Worm (Caenorhabditis elegans): Measurements from ENCODE around the gene Y119D3B.12.

DNA sequence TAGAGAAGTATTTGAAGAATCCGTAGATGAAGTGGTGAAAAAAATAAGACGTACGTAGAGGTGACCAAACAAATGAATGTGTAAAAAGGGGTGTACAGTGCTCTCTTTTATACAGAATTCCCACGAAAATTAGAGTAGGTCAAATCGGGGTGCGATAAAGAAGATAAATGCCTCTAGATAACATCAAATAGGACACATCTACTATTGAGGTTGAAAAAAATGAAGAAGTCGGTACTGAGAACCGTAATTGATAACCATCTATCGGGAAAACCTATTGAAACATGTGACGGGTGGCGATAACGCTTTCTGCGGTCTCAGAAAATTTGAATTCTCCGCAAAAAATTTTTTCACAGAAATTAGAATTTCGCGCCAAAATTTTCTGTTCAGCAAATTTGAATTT is 36.4 kb downstream of the Y119D3B.12 start, which contains the start of gene fbxa-61:
- TF ChIP-seq ceh-14 (tag; optimal IDR thresholded peaks at IDR 0.05), result no peak
- no peak for TF ChIP-seq npax-4 (tag; optimal IDR thresholded peaks at IDR 0.05)
- no peak for TF ChIP-seq tbx-2 (tag; optimal IDR thresholded peaks at IDR 0.05)
- TF ChIP-seq ceh-31 (tag; optimal IDR thresholded peaks at IDR 0.05), result no peak
- TF ChIP-seq T23F11.4 (GFP tag; optimal IDR thresholded peaks at IDR 0.05), result no peak
- no peak for TF ChIP-seq ets-4 (tag; optimal IDR thresholded peaks at IDR 0.05)
- TF ChIP-seq unc-55 (GFP tag; optimal IDR thresholded peaks at IDR 0.05), result no peak
- no peak for TF ChIP-seq hlh-30 (tag; optimal IDR thresholded peaks at IDR 0.05; ENCODE audit: insufficient read depth)
- no peak for TF ChIP-seq ref-2 (tag; optimal IDR thresholded peaks at IDR 0.05)

Measured in whole organism, late embryonic.